Worm (Caenorhabditis elegans): ENCODE data around the gene T21D12.14.

The T21D12.14 gene

DNA sequence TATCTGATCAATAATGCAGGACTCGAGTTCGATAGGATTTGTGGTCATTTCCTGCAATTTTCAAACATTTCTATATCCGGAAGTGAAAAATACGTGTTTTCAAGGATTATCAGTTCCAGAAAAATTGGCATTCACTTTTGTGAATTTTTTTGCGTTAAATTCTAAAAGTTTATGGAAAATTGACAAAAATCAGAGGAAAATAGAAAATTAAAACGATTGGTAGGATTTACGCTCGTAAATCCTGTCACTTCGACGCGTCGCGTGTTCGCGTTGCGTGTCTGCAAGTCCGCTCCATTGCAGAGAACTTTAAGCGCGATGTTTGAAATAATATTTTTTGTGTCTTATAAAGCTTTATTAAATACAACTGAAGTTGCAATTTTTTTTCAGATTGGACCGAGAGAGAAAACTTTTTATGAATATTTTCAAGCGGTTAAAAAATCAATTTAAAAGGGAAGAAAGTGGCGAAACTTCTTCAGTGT is 32.5 kb downstream of the T21D12.14 start, which contains the start of gene rcat-1 (continued):
- no peak for TF ChIP-seq hlh-8 (tag; optimal IDR thresholded peaks at IDR 0.05)
- TF ChIP-seq elt-2 (tag; optimal IDR thresholded peaks at IDR 0.05): peak; percentile 45
- no peak for TF ChIP-seq che-1 (tag; optimal IDR thresholded peaks at IDR 0.05)
- peak; percentile 77 for TF ChIP-seq dve-1 (tag; optimal IDR thresholded peaks at IDR 0.05)

ce11 chrIV:252454-252853 is 35.5 kb downstream of the T21D12.14 start, which contains the start of gene grl-19:
Gene grl-19 (minus strand): TSS chrIV:252554.
- TF ChIP-seq ceh-14 (tag; optimal IDR thresholded peaks at IDR 0.05): no peak
- no peak for TF ChIP-seq ceh-24 (tag; optimal IDR thresholded peaks at IDR 0.05)
- TF ChIP-seq ceh-18 (tag; optimal IDR thresholded peaks at IDR 0.05): no peak
- TF ChIP-seq ceh-34 (tag; optimal IDR thresholded peaks at IDR 0.05): no peak
- TF ChIP-seq fax-1 (tag; optimal IDR thresholded peaks at IDR 0.05): no peak
- TF ChIP-seq ztf-16 (tag; optimal IDR thresholded peaks at IDR 0.05): no peak
- TF ChIP-seq hlh-6 (tag; optimal IDR thresholded peaks at IDR 0.05): no peak
- TF ChIP-seq K02D7.2 (tag; optimal IDR thresholded peaks at IDR 0.05): no peak
- no peak for TF ChIP-seq F13H6.1 (tag; optimal IDR thresholded peaks at IDR 0.05)
- TF ChIP-seq hlh-8 (tag; optimal IDR thresholded peaks at IDR 0.05): no peak
- no peak for TF ChIP-seq ttx-3 (tag; optimal IDR thresholded peaks at IDR 0.05)
- no peak for TF ChIP-seq ceh-9 (tag; optimal IDR thresholded peaks at IDR 0.05)
- no peak for TF ChIP-seq nhr-11 (tag; optimal IDR thresholded peaks at IDR 0.05)
- no peak for TF ChIP-seq pqm-1 (tag; optimal IDR thresholded peaks at IDR 0.05)

- TF ChIP-seq ceh-9 (tag; optimal IDR thresholded peaks at IDR 0.05) (no peak), dmd-4 (tag; optimal IDR thresholded peaks at IDR 0.05; ENCODE audit: borderline replicate concordance) (no peak), K02D7.2 (tag; optimal IDR thresholded peaks at IDR 0.05) (no peak), gmeb-2 (tag; optimal IDR thresholded peaks at IDR 0.05) (no peak), hlh-30 (tag; optimal IDR thresholded peaks at IDR 0.05; ENCODE audit: insufficient read depth) (peak; percentile 14)
These were observed 40.4 kb downstream of the T21D12.14 start for ce11 chrIV:247494-247893.

DNA sequence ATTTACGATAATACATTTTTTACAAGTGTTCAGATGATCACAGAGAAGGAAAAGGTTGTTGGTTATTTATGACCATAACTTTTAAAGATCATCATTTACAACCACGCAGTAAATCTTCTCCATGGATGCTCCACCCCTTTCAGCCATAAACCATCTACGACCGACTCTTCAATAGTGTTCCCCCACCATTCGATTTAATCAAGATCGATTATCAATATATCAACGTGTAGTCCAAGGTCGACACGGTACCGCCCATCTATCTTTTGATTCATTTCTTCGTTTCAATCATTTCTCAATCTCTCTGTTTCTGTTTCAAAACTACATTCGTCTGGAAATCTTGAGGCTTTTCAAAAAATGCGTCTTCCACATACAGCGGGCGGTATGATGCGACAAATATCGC is 43.1 kb downstream of the T21D12.14 start, which contains the start of gene aass-1:
Gene aass-1, plus strand, starts transcription at position 301 of the 400 bp plus-strand sequence.
- TF ChIP-seq hlh-8 (tag; optimal IDR thresholded peaks at IDR 0.05): no peak
- TF ChIP-seq sox-2 (GFP tag; IDR thresholded peaks at IDR 0.05): no peak
- no peak for TF ChIP-seq eyg-1 (tag; optimal IDR thresholded peaks at IDR 0.05)
- TF ChIP-seq dve-1 (tag; optimal IDR thresholded peaks at IDR 0.05): no peak
- TF ChIP-seq unc-55 (GFP tag; optimal IDR thresholded peaks at IDR 0.05): no peak
- TF ChIP-seq odd-2 (tag; optimal IDR thresholded peaks at IDR 0.05): no peak
- TF ChIP-seq T23F11.4 (GFP tag; optimal IDR thresholded peaks at IDR 0.05): no peak
- no peak for TF ChIP-seq ceh-22 (tag; optimal IDR thresholded peaks at IDR 0.05)
- no peak for TF ChIP-seq ceh-19 (GFP tag; optimal IDR thresholded peaks at IDR 0.05)
- no peak for TF ChIP-seq ets-4 (tag; optimal IDR thresholded peaks at IDR 0.05)

DNA sequence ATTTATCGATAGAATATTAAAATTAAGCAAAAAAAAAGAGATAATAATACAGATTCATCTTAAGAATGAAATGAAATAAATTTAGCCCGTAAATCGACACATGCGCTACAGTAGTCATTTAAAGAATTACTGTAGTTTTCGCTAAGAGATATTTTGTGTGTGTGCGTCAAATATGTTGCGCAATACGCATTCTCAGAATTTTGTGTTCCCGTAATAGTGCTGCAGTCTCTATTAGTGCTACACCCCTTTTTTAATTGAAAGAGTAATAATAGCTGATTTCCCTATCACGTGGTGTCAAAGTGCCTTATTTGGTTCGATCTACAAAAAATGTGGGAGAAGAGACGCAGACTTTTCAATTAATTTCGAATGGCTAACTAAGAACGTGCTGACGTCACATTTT is 43.6 kb downstream of the T21D12.14 start:
- TF ChIP-seq hlh-8 (tag; optimal IDR thresholded peaks at IDR 0.05): no peak
- TF ChIP-seq ceh-9 (tag; optimal IDR thresholded peaks at IDR 0.05): no peak
- TF ChIP-seq fkh-6 (tag; optimal IDR thresholded peaks at IDR 0.05): no peak
- no peak for TF ChIP-seq gmeb-2 (tag; optimal IDR thresholded peaks at IDR 0.05)

- TF ChIP-seq tbx-7 (tag; optimal IDR thresholded peaks at IDR 0.05): no peak
- no peak for TF ChIP-seq hlh-13 (GFP tag; optimal IDR thresholded peaks at IDR 0.05)
- no peak for TF ChIP-seq ets-4 (tag; optimal IDR thresholded peaks at IDR 0.05)
- no peak for TF ChIP-seq pag-3 (tag; optimal IDR thresholded peaks at IDR 0.05; ENCODE audit: borderline replicate concordance)
- TF ChIP-seq unc-42 (tag; optimal IDR thresholded peaks at IDR 0.05): peak; percentile 18
- TF ChIP-seq mec-3 (tag; optimal IDR thresholded peaks at IDR 0.05; ENCODE audit: borderline replicate concordance): no peak
- peak; percentile 42 for TF ChIP-seq elt-2 (tag; optimal IDR thresholded peaks at IDR 0.05)
- TF ChIP-seq pros-1 (tag; optimal IDR thresholded peaks at IDR 0.05): no peak
- TF ChIP-seq ceh-31 (tag; optimal IDR thresholded peaks at IDR 0.05): peak; percentile 12
These were observed 47.6 kb downstream of the T21D12.14 start, which contains the start of the genes fnta-1 and cogc-8 for ce11 chrIV:240257-240754. Gene fnta-1 (minus strand): TSS chrIV:240307. Gene cogc-8 (plus strand): TSS chrIV:240451.
